Worm (Caenorhabditis elegans): ENCODE data around the gene famh-136.

famh-136 gene

ce11 chrIII:8888956-8889355 lies 1.4 kb downstream of the famh-136 start, which contains the start of gene ZK637.14 (continued):
- TF ChIP-seq nhr-43 (tag; optimal IDR thresholded peaks at IDR 0.05; ENCODE audit: poor library complexity, severe bottlenecking) (no peak), pha-4 (tag; optimal IDR thresholded peaks at IDR 0.05) (peak; percentile 59), lin-39 (tag; optimal IDR thresholded peaks at IDR 0.05) (peak; percentile 8), mml-1 (tag; optimal IDR thresholded peaks at IDR 0.05) (no peak), unc-62 (GFP tag; optimal IDR thresholded peaks at IDR 0.05) (no peak), elt-2 (tag; optimal IDR thresholded peaks at IDR 0.05) (peak; percentile 30), nhr-76 (tag; optimal IDR thresholded peaks at IDR 0.05) (no peak), nhr-77 (tag; optimal IDR thresholded peaks at IDR 0.05) (no peak), nhr-237 (tag; optimal IDR thresholded peaks at IDR 0.05) (no peak), nfya-1 (tag; optimal IDR thresholded peaks at IDR 0.05; ENCODE audit: insufficient read depth) (peak; percentile 77), aly-2 (tag; optimal IDR thresholded peaks at IDR 0.05) (no peak), elt-1 (tag; optimal IDR thresholded peaks at IDR 0.05) (no peak), skn-1 (tag; optimal IDR thresholded peaks at IDR 0.05) (peak; percentile 92), ceh-82 (tag; optimal IDR thresholded peaks at IDR 0.05) (no peak), mdl-1 (tag; optimal IDR thresholded peaks at IDR 0.05) (no peak), nhr-12 (tag; optimal IDR thresholded peaks at IDR 0.05) (no peak), ceh-16 (tag; optimal IDR thresholded peaks at IDR 0.05) (no peak), egl-27 (tag; optimal IDR thresholded peaks at IDR 0.05) (no peak), tbx-2 (tag; optimal IDR thresholded peaks at IDR 0.05) (no peak), eor-1 (tag; optimal IDR thresholded peaks at IDR 0.05) (no peak), jun-1 (tag; optimal IDR thresholded peaks at IDR 0.05) (peak; percentile 41), fos-1 (tag; optimal IDR thresholded peaks at IDR 0.05) (no peak), snpc-4 (tag; optimal IDR thresholded peaks at IDR 0.05) (peak; percentile 47), nhr-67 (tag; optimal IDR thresholded peaks at IDR 0.05) (no peak)

DNA sequence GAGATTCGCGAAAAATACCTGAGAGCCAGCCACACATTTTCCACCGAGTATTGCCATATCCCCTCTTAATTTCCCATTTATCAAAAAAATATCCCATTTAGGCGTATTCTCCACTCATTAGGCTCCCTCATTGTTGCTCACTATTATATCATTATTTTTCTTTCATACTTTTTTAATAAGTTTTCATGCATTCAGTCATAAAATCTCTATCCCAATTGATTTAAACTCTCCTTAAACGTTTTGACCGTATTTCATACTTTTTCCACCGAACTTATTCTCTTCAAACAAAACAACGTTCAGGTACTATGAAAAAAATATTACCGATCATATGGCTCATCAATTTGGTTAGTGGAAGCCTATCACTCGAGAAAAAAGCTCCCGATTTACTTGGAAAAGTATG lies 2.4 kb downstream of the famh-136 start, which contains the start of gene lnkn-1:
Gene lnkn-1 (plus strand): TSS at position 301 of the 400 bp plus-strand sequence.
- TF ChIP-seq nhr-25 (tag; optimal IDR thresholded peaks at IDR 0.05) (no peak), pqm-1 (tag; optimal IDR thresholded peaks at IDR 0.05) (no peak)

ce11 chrIII:8893464-8893863 lies 5.9 kb downstream of the famh-136 start, which contains the start of gene ZK637.4:
Gene ZK637.4 (plus strand): TSS chrIII:8893764.
- TF ChIP-seq skn-1 (tag; optimal IDR thresholded peaks at IDR 0.05) = no peak
- TF ChIP-seq ceh-16 (tag; optimal IDR thresholded peaks at IDR 0.05) = no peak
- TF ChIP-seq fkh-2 (tag; optimal IDR thresholded peaks at IDR 0.05) = no peak
- no peak for TF ChIP-seq snpc-4 (tag; optimal IDR thresholded peaks at IDR 0.05)
- no peak for TF ChIP-seq fkh-10 (GFP tag; optimal IDR thresholded peaks at IDR 0.05)
- no peak for TF ChIP-seq sea-2 (GFP tag; optimal IDR thresholded peaks at IDR 0.05)
- TF ChIP-seq nhr-76 (tag; optimal IDR thresholded peaks at IDR 0.05) = no peak
- TF ChIP-seq ceh-82 (tag; optimal IDR thresholded peaks at IDR 0.05) = no peak
- no peak for TF ChIP-seq nhr-67 (tag; optimal IDR thresholded peaks at IDR 0.05)
- no peak for TF ChIP-seq nhr-237 (tag; optimal IDR thresholded peaks at IDR 0.05)
- no peak for TF ChIP-seq pqm-1 (tag; optimal IDR thresholded peaks at IDR 0.05)
- TF ChIP-seq eor-1 (tag; optimal IDR thresholded peaks at IDR 0.05) = no peak
- no peak for TF ChIP-seq jun-1 (tag; optimal IDR thresholded peaks at IDR 0.05)

- TF ChIP-seq fkh-2 (tag; optimal IDR thresholded peaks at IDR 0.05) (no peak), pha-4 (tag; optimal IDR thresholded peaks at IDR 0.05) (no peak), elt-2 (tag; optimal IDR thresholded peaks at IDR 0.05) (no peak), lsy-12 (tag; optimal IDR thresholded peaks at IDR 0.05) (no peak), unc-62 (GFP tag; optimal IDR thresholded peaks at IDR 0.05) (no peak), hmg-11 (tag; optimal IDR thresholded peaks at IDR 0.05) (no peak), nhr-12 (tag; optimal IDR thresholded peaks at IDR 0.05) (no peak), pqm-1 (tag; optimal IDR thresholded peaks at IDR 0.05) (no peak), elt-1 (tag; optimal IDR thresholded peaks at IDR 0.05) (no peak), ceh-16 (tag; optimal IDR thresholded peaks at IDR 0.05) (no peak), nhr-237 (tag; optimal IDR thresholded peaks at IDR 0.05) (no peak), fkh-10 (GFP tag; optimal IDR thresholded peaks at IDR 0.05) (no peak), zag-1 (tag; optimal IDR thresholded peaks at IDR 0.05) (no peak), lin-39 (tag; optimal IDR thresholded peaks at IDR 0.05) (no peak), nhr-67 (tag; optimal IDR thresholded peaks at IDR 0.05) (no peak), nhr-43 (tag; optimal IDR thresholded peaks at IDR 0.05; ENCODE audit: poor library complexity, severe bottlenecking) (no peak), ztf-11 (tag; optimal IDR thresholded peaks at IDR 0.05) (no peak)
These were observed 7.2 kb downstream of the famh-136 start, which contains the start of gene asna-1 for ce11 chrIII:8894782-8895181. Gene asna-1 (plus strand): TSS chrIII:8895082.

ce11 chrIII:8899767-8900166 lies 12.2 kb downstream of the famh-136 start:
- peak; percentile 11 for TF ChIP-seq nhr-23 (tag; optimal IDR thresholded peaks at IDR 0.05)
- TF ChIP-seq hmg-11 (tag; optimal IDR thresholded peaks at IDR 0.05) = no peak
- peak; percentile 20 for TF ChIP-seq pha-4 (tag; optimal IDR thresholded peaks at IDR 0.05)
- peak; percentile 69 for TF ChIP-seq nfya-1 (tag; optimal IDR thresholded peaks at IDR 0.05; ENCODE audit: insufficient read depth)
- TF ChIP-seq lin-15B (tag; optimal IDR thresholded peaks at IDR 0.05) = peak; percentile 87
